Worm (Caenorhabditis elegans): ENCODE data around the gene eak-7.

eak-7 gene

DNA sequence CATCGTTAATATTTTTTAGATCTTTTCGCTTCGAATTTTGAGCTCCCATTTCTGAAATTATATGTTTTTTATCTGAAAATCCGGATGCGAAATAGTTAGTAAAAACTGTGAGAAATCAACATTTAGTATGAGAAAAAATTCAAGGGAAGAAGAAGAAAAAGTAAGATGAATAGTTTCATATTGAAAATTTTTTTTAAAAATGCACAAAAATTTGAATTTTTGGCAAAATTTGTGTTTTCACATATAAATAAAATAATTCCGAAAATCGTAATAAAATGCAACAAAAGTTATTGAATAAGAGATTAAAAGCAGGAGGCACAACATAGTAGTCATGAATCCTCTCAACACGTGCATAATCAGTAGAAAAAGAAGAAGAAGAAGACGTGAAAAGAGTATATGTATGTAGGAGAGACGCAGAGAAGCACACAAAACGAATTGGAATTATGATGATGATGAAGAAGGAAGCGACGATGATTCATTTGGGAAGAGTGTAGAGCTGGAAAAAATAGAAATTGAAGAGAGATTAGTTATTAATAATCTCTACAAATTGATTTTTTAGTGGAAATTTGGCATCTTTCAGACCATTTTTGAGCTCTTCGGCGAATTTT, at the start of gene eak-7:
TSS of gene eak-7 (minus strand) at position 51 of the 608 bp plus-strand sequence.
- no peak for TF ChIP-seq unc-62 (GFP tag; optimal IDR thresholded peaks at IDR 0.05)

ce11 chrIV:12615122-12615745, 49.5 kb upstream of the eak-7 start:
- TF ChIP-seq unc-62 (GFP tag; optimal IDR thresholded peaks at IDR 0.05): no peak

DNA sequence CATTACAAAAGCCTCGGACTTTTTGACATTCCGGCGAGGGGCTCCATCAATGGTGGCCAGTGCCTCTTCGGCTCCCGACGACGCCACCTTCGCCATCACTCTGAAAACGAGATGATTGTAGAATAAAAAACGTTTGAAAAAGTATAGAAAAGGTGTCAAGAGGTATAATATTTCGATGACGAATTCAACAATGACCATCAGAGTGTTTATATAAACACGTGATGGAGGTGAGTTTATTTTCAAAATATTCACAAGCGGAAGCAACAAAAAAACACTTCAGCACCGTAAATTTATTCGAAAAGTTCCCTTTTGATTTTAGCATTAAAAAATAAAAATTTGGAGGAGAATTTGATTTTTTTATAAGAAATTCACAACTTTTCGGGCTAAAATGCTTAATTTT, 48.8 kb upstream of the eak-7 start, which contains the start of gene efa-6:
TSS of gene efa-6 (minus strand) at position 101 of the 400 bp plus-strand sequence.
- no peak for TF ChIP-seq unc-62 (GFP tag; optimal IDR thresholded peaks at IDR 0.05)

ce11 chrIV:12605401-12605800, 39.6 kb upstream of the eak-7 start, which contains the start of gene Y55D9A.2:
TSS of gene Y55D9A.2 (minus strand) at chrIV:12605431.
- no peak for TF ChIP-seq unc-62 (GFP tag; optimal IDR thresholded peaks at IDR 0.05)

ce11 chrIV:12600941-12601340, 35.2 kb upstream of the eak-7 start:
- no peak for TF ChIP-seq unc-62 (GFP tag; optimal IDR thresholded peaks at IDR 0.05)

DNA sequence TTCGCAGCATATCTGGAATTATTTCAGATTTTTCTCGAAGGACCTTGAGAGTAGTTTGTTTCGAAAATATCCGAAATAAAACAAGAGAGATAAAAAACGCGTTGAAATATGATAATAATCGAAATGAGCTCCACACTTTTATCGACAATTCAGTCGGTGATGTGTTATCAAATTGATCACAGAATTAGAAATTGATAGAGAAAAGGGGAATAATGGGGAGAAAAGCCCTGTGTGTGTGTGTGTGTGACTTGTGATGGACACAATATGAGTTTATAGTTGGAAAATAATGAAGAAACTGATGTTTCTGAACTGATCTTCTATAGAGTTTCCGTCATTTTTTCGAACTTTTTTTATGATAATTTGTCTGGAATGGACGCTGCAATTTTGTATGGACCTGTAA, 33.4 kb upstream of the eak-7 start, which contains the start of gene pgp-1:
TSS of gene pgp-1 (minus strand) at position 12 of the 400 bp plus-strand sequence.
- no peak for TF ChIP-seq unc-62 (GFP tag; optimal IDR thresholded peaks at IDR 0.05)

DNA sequence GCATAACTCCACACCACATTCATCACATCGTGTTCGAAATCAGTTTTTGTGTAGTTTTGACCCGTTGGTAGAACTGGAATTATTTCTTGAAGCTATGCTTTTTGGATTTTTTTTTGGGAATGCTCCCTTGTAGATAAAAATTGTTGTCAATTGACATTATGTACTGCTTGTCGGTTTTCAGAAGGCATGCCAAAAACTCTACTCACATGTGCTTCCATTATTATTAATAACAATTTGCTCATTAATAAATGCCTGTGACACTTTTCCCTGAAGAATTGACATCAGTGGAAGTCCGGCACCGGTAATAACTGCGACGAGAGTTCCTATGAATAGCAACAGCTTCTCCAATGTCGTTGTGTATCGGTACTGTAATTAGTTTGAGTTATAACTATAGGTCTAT, 31.2 kb upstream of the eak-7 start:
- no peak for TF ChIP-seq unc-62 (GFP tag; optimal IDR thresholded peaks at IDR 0.05)

DNA sequence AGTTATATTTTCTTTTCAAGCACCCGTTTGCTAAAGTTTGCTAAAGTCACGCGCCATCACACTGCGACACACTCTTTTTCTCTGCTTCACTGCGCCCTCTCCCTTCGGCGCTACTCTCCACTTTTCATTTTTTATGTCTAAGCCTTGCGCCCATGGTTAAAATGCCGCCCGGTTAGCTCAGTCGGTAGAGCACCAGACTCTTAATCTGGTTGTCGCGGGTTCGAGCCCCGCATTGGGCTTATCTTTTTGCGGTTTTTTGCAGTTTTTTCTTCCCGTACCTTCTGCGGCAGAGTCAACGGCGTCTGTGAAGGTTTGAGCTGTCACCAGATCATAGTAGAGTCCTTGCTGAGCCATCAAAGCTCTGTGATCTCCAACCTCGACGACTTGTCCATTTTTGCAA, 28.8 kb upstream of the eak-7 start:
- TF ChIP-seq unc-62 (GFP tag; optimal IDR thresholded peaks at IDR 0.05): no peak

DNA sequence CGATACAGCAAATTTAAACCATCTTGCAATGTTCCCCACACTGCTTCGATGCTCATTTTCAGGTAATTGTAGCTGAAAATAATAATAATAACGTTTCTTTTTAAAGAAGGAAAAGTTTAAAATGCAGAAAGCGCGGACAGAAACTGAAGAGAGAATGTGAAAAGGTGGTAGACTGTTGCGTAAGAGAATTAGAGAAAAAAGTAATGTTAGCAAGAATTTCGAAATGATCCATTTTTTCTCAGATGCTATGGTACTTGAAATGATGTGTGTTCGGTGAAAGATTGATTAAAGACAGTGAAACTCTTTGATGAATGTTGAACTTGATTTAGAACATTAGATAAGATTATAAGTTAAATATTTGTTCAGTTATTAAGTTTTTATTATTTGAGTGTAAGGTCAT, 24.6 kb upstream of the eak-7 start, which contains the start of gene cul-6:
TSS of gene cul-6 (minus strand) at position 79 of the 400 bp plus-strand sequence.
- no peak for TF ChIP-seq unc-62 (GFP tag; optimal IDR thresholded peaks at IDR 0.05)

ce11 chrIV:12585966-12586365, 20.2 kb upstream of the eak-7 start, which contains the start of gene K08E7.8:
TSS of gene K08E7.8 (minus strand) at chrIV:12586066.
- no peak for TF ChIP-seq unc-62 (GFP tag; optimal IDR thresholded peaks at IDR 0.05)

DNA sequence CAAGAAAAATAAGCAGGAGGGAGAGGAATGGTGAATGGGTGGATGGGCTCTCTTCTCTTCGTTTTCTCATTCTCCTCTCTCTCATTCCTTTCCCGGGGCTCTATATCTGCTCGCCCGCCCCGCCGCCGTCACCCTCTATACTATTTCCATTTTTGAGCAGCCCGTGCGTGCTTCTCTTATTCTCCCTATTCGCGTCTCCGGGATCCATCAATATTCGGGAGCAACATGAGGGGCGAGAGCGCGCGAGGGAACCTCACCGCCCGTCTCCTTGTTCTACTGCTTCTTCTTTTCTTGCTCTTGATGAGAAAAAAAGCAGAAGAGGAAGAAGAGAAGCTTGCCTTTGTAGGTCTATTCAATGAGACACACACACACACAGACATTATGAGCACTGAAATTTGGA, 18.4 kb upstream of the eak-7 start:
- TF ChIP-seq unc-62 (GFP tag; optimal IDR thresholded peaks at IDR 0.05): no peak

- TF ChIP-seq unc-62 (GFP tag; optimal IDR thresholded peaks at IDR 0.05): no peak
These were observed 17.4 kb upstream of the eak-7 start for ce11 chrIV:12583181-12583580.

DNA sequence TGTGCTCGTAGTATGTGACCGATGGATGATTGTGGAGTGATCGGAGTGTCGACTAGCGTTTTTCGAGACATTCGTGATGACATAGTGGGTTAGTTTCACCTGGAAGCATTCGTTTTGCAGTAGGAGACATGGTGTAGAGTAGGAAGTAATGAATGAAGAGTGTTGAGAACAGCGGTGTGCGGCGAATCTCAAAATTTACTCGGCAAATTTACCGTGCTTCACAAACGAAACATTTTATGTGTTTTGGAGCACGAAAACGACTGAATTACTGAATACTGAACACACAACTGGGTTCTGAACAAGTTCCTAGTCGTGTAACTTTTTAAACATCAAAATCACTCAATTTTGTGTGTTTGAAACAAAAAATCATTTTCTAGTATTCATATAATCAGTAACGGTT, 15.3 kb upstream of the eak-7 start, which contains the start of gene K08E7.6:
TSS of gene K08E7.6 (minus strand) at position 101 of the 400 bp plus-strand sequence.
- TF ChIP-seq unc-62 (GFP tag; optimal IDR thresholded peaks at IDR 0.05): no peak

ce11 chrIV:12574265-12574664, 8.5 kb upstream of the eak-7 start:
- TF ChIP-seq unc-62 (GFP tag; optimal IDR thresholded peaks at IDR 0.05): no peak

ce11 chrIV:12573068-12573467, 7.3 kb upstream of the eak-7 start, which contains the start of gene K08E7.5:
TSS of gene K08E7.5 (plus strand) at chrIV:12573368.
- TF ChIP-seq unc-62 (GFP tag; optimal IDR thresholded peaks at IDR 0.05): no peak

DNA sequence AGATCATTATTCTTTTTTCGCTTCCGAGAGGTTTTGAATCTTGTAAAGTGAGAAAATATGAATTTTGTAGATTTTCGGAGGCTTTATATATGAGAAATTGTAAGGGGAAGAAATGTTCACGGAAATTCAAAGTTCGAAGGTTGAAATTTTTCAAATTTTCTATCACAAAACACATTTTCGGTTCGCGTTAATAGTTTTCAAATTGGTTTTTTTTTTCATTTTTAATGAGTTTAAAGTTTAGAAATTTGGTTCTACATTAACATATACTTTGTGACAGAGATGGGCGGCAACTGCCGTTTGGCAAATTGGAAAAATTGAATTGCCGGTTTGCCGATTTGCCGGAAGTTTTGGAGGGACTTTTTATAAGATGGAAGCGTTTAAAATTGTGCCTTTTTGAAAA, 5.3 kb upstream of the eak-7 start, which contains the start of gene K08E7.4:
TSS of gene K08E7.4 (minus strand) at position 101 of the 400 bp plus-strand sequence.
- no peak for TF ChIP-seq unc-62 (GFP tag; optimal IDR thresholded peaks at IDR 0.05)

DNA sequence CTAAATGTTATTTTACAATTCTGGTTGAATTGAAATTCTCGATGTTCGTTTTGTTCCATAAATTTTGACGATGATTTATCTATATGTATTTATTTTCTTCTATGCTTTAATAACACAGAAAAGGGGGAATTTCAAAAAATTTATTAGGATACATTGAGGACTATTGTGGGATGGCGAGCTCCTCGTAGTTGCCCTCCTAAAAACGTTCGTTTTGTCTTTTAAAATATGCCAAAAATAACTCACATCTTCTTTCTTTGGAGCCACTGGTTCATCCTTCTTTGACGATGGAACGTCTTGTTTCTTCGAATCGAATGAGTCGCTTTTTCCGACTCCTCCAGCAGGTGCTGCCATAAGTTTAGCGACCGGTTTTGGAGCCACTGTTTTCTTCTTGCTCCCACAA, 4.8 kb upstream of the eak-7 start:
- TF ChIP-seq unc-62 (GFP tag; optimal IDR thresholded peaks at IDR 0.05): no peak

Measured in whole organism, dauer.